Fruit fly (Drosophila melanogaster) S2 (cell line): Measurements from ENCODE around the gene chif.

Experiments
- CG8478 ChIP-seq: fragments of >200 bp; optimal IDR thresholded peaks from 2 replicates; lab custom pipeline; 2018
- CTCF ChIP-seq, 2 experiments: fragments of >200 bp; optimal IDR thresholded peaks; 2 replicates each; lab custom pipeline; 2018

- no peak for TF ChIP-seq CG8478
- TF ChIP-seq CTCF (optimal IDR thresholded peaks at IDR 0.05; lab: Kevin White, UChicago) = no peak
Observed at dm6 chr2L:16326892-16327291, 25.5 kb downstream of the chif start, which contains the start of gene CG4278.
